Worm (Caenorhabditis elegans) whole organism, mixed stage, embryonic: ENCODE measurements around the gene B0244.5.

ENCODE experiments used
- M03D4.4 ChIP-seq: sonication (generic microtip); optimal IDR thresholded peaks from 2 replicates; lab custom pipeline; 2017; ENCODE audit warnings: mild to moderate bottlenecking, missing genetic modification characterization, missing compliant biosample characterization
- blmp-1 ChIP-seq: fragments of 150-350 bp; optimal IDR thresholded peaks from 2 replicates; lab custom pipeline; 2014; ENCODE audit warnings: missing biosample characterization, missing genetic modification characterization
- ceh-43 ChIP-seq: fragments of 200-800 bp; sonication (Bioruptor generic); optimal IDR thresholded peaks from 2 replicates; lab custom pipeline; 2018; ENCODE audit warnings: mild to moderate bottlenecking, missing genetic modification characterization, moderate library complexity, missing compliant biosample characterization
- ceh-83 ChIP-seq: fragments of 200-800 bp; sonication (Bioruptor generic); optimal IDR thresholded peaks from 2 replicates; lab custom pipeline; 2018; ENCODE audit warnings: mild to moderate bottlenecking, missing genetic modification characterization, missing compliant biosample characterization
- ces-1 ChIP-seq: fragments of 150-350 bp; optimal IDR thresholded peaks from 2 replicates; lab custom pipeline; 2014; ENCODE audit warnings: missing biosample characterization, missing genetic modification reagents, missing genetic modification characterization
- cnd-1 ChIP-seq: fragments of 200-800 bp; sonication (Bioruptor generic); optimal IDR thresholded peaks from 2 replicates; lab custom pipeline; 2018; ENCODE audit warnings: mild to moderate bottlenecking, missing genetic modification characterization, missing compliant biosample characterization
- drap-1 ChIP-seq: fragments of 200-800 bp; sonication (Bioruptor generic); optimal IDR thresholded peaks from 3 replicates; lab custom pipeline; 2018; ENCODE audit warnings: mild to moderate bottlenecking, missing genetic modification characterization, missing compliant biosample characterization
- elt-1 ChIP-seq: sonication (generic microtip); optimal IDR thresholded peaks from 2 replicates; lab custom pipeline; 2017; ENCODE audit warnings: missing genetic modification characterization, mild to moderate bottlenecking, missing compliant biosample characterization, antibody characterized with exemption, moderate library complexity, borderline replicate concordance; ENCODE audit not compliant: insufficient read depth
- elt-3 ChIP-seq: fragments of 150-350 bp; optimal IDR thresholded peaks from 2 replicates; lab custom pipeline; 2014; ENCODE audit warnings: missing biosample characterization, missing genetic modification characterization
- flh-1 ChIP-seq: fragments of 200-800 bp; sonication (Bioruptor generic); optimal IDR thresholded peaks from 2 replicates; lab custom pipeline; 2018; ENCODE audit warnings: mild to moderate bottlenecking, missing genetic modification characterization, moderate library complexity, missing compliant biosample characterization
- ham-2 ChIP-seq: fragments of 200-800 bp; sonication (Bioruptor generic); optimal IDR thresholded peaks from 2 replicates; lab custom pipeline; 2018; ENCODE audit warnings: mild to moderate bottlenecking, missing genetic modification characterization, missing compliant biosample characterization
- hlh-1 ChIP-seq: fragments of 150-350 bp; optimal IDR thresholded peaks from 2 replicates; lab custom pipeline; 2014; ENCODE audit warnings: missing biosample characterization, missing genetic modification reagents, missing genetic modification characterization
- lin-13 ChIP-seq: fragments of 150-350 bp; optimal IDR thresholded peaks from 2 replicates; lab custom pipeline; 2014; ENCODE audit warnings: missing biosample characterization, missing genetic modification characterization
- lin-32 ChIP-seq: fragments of 200-800 bp; sonication (Bioruptor generic); optimal IDR thresholded peaks from 2 replicates; lab custom pipeline; 2018; ENCODE audit warnings: mild to moderate bottlenecking, missing genetic modification characterization, missing compliant biosample characterization
- mab-5 ChIP-seq: fragments of 150-350 bp; optimal IDR thresholded peaks from 2 replicates; lab custom pipeline; 2014; ENCODE audit warnings: missing biosample characterization, missing genetic modification characterization
- mep-1 ChIP-seq: fragments of 150-350 bp; optimal IDR thresholded peaks from 2 replicates; lab custom pipeline; 2017; ENCODE audit warnings: missing biosample characterization, missing genetic modification reagents, missing genetic modification characterization, inconsistent platforms
- mls-2 ChIP-seq: sonication (generic microtip); optimal IDR thresholded peaks from 2 replicates; lab custom pipeline; 2016; ENCODE audit warnings: mild to moderate bottlenecking, missing genetic modification characterization, moderate library complexity, missing compliant biosample characterization
- nhr-2 ChIP-seq: fragments of 150-350 bp; optimal IDR thresholded peaks from 2 replicates; lab custom pipeline; 2014; ENCODE audit warnings: missing biosample characterization, missing genetic modification characterization
- nhr-237 ChIP-seq: fragments of 150-350 bp; optimal IDR thresholded peaks from 2 replicates; lab custom pipeline; 2014; ENCODE audit warnings: missing biosample characterization, missing genetic modification characterization
- nhr-28 ChIP-seq: fragments of 150-350 bp; optimal IDR thresholded peaks from 2 replicates; lab custom pipeline; 2014; ENCODE audit warnings: missing biosample characterization, missing genetic modification characterization
- nhr-76 ChIP-seq: sonication (generic microtip); optimal IDR thresholded peaks from 2 replicates; lab custom pipeline; 2017; ENCODE audit warnings: missing biosample characterization, missing genetic modification characterization
- pha-4 ChIP-seq: fragments of 150-350 bp; optimal IDR thresholded peaks from 2 replicates; lab custom pipeline; 2018; ENCODE audit warnings: missing biosample characterization, missing genetic modification reagents, missing genetic modification characterization
- sem-2 ChIP-seq: fragments of 200-800 bp; sonication (Bioruptor generic); optimal IDR thresholded peaks from 2 replicates; lab custom pipeline; 2018; ENCODE audit warnings: mild to moderate bottlenecking, missing genetic modification characterization, missing compliant biosample characterization
- snpc-4 ChIP-seq: fragments of 150-350 bp; optimal IDR thresholded peaks from 2 replicates; lab custom pipeline; 2014; ENCODE audit warnings: missing biosample characterization, missing genetic modification characterization
- sptf-1 ChIP-seq: sonication (generic microtip); optimal IDR thresholded peaks from 2 replicates; lab custom pipeline; 2017; ENCODE audit warnings: mild to moderate bottlenecking, missing genetic modification characterization, moderate library complexity, missing compliant biosample characterization
- tbx-8 ChIP-seq: fragments of 200-800 bp; sonication (Bioruptor generic); optimal IDR thresholded peaks from 2 replicates; lab custom pipeline; 2018; ENCODE audit warnings: mild to moderate bottlenecking, missing genetic modification characterization, moderate library complexity, missing compliant biosample characterization
- unc-120 ChIP-seq: sonication (generic microtip); optimal IDR thresholded peaks from 2 replicates; lab custom pipeline; 2017; ENCODE audit warnings: missing genetic modification characterization, missing compliant biosample characterization; ENCODE audit not compliant: poor library complexity, severe bottlenecking
- unc-39 ChIP-seq: fragments of 150-350 bp; optimal IDR thresholded peaks from 2 replicates; lab custom pipeline; 2014; ENCODE audit warnings: missing biosample characterization, missing genetic modification characterization
- zip-8 ChIP-seq: fragments of 150-350 bp; optimal IDR thresholded peaks from 2 replicates; lab custom pipeline; 2014; ENCODE audit warnings: missing biosample characterization, missing genetic modification characterization
- ztf-11 ChIP-seq: fragments of 150-350 bp; optimal IDR thresholded peaks from 2 replicates; lab custom pipeline; 2014; ENCODE audit warnings: missing biosample characterization, missing genetic modification characterization

Gene B0244.5

DNA sequence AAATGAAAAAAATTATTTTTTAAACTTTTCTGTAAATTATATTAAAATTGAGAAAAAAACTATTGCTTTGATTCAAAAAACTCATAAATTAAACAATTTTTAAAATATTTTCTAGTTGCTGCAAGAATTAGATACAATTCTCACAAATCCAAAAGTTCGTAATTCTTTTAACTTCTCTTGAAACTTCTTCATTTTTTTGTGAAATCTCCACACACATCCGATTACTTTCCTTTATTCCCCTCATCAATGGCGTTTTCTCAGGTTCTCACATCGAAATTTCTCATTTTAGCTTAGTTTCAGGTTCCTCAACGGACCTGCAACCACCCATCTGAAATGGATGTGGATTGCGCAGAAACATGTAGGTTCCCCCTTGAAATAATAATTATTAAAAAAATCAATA is 22.1 kb upstream of the B0244.5 start, which contains the start of gene wrm-1:
TSS of gene wrm-1 (plus strand) at position 301 of the 400 bp plus-strand sequence.
- TF ChIP-seq sem-2 (GFP tag; lab: Kevin White, UChicago) = no peak

DNA sequence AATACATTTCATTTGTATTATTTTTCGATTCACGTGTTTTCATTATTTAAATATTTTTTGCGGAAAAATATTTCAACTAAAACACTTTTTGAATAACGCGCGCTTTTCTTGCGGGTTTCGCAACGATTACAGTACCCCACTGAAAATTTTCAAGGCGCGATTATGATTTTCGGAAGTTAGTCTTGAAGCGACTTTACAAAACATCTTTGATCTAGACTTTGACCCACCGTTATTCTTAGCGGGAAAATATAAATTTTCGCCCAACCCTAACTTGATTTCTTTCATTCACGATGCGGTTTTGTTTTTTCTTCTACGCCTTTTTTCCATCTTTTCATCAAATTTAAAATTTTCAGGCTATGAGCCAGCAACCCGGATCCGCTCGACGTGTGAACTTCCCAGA is 16.9 kb upstream of the B0244.5 start, which contains the start of gene egg-1:
TSS of gene egg-1 (plus strand) at position 354 of the 400 bp plus-strand sequence.
- TF ChIP-seq tbx-8 = no peak
- TF ChIP-seq sptf-1 = no peak
- TF ChIP-seq snpc-4 (tag; lab: Kevin White, UChicago) = no peak
- TF ChIP-seq nhr-76 (tag; lab: Kevin White, UChicago) = no peak
- no peak for TF ChIP-seq unc-39 (tag; lab: Kevin White, UChicago)
- TF ChIP-seq mep-1 = no peak
- TF ChIP-seq elt-3 (tag; lab: Kevin White, UChicago) = no peak
- no peak for TF ChIP-seq nhr-2 (tag; lab: Kevin White, UChicago)
- no peak for TF ChIP-seq lin-32 (GFP tag; lab: Kevin White, UChicago)
- no peak for TF ChIP-seq elt-1
- no peak for TF ChIP-seq drap-1 (GFP tag; lab: Kevin White, UChicago)
- TF ChIP-seq ceh-43 = no peak
- TF ChIP-seq pha-4 (tag; lab: Kevin White, UChicago) = no peak
- TF ChIP-seq nhr-237 (tag; lab: Kevin White, UChicago) = no peak
- TF ChIP-seq mls-2 (tag; lab: Kevin White, UChicago) = no peak

DNA sequence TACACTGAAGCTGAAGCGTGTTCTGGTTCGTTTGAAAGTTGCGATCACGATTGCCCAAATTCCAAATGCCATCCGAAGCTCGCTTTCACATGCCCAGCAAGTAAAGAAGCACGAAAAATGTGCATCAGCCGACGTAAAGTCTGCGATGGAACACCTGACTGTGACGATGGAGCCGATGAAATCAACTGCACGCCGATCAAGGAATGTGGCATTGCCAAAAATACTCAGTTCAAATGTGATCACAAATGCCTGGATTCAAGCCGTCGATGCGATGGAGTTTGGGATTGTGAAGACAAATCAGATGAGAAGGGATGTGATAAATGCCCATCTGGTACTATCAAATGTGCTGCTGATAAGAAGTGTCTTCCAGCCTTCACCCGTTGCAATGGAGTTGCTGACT is 15.3 kb upstream of the B0244.5 start:
- TF ChIP-seq ham-2 (GFP tag; lab: Kevin White, UChicago) (no peak), unc-39 (tag; lab: Kevin White, UChicago) (no peak), ceh-43 (no peak), M03D4.4 (tag; lab: Kevin White, UChicago) (no peak), snpc-4 (tag; lab: Kevin White, UChicago) (no peak), hlh-1 (tag; lab: Kevin White, UChicago) (no peak), nhr-76 (tag; lab: Kevin White, UChicago) (no peak), mab-5 (tag; lab: Kevin White, UChicago) (no peak), nhr-237 (tag; lab: Kevin White, UChicago) (no peak), elt-1 (no peak), sem-2 (GFP tag; lab: Kevin White, UChicago) (no peak), nhr-28 (tag; lab: Kevin White, UChicago) (no peak), lin-13 (tag; lab: Kevin White, UChicago) (no peak), ceh-83 (no peak)

DNA sequence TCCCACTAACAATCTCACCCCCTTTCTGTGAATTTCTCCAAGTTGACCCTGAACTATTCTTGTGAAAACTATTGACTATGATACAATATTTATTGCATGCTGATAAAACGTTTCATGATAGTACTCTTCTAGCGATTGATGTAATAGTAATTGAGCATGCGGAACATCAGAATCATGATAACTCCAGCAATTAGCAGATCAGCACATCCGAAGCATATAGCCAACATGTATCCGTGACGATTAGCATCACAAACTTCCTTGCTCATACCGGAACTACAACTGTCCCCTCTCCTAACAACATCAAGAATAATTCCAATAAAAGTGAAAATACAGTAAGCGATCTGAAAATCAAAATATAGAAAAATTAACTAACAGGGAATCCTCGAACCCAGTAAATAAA is 14.6 kb upstream of the B0244.5 start:
- TF ChIP-seq unc-120 (no peak), M03D4.4 (tag; lab: Kevin White, UChicago) (no peak), mab-5 (tag; lab: Kevin White, UChicago) (no peak), lin-32 (GFP tag; lab: Kevin White, UChicago) (no peak), zip-8 (tag; lab: Kevin White, UChicago) (no peak), blmp-1 (tag; lab: Kevin White, UChicago) (no peak), lin-13 (tag; lab: Kevin White, UChicago) (no peak)

DNA sequence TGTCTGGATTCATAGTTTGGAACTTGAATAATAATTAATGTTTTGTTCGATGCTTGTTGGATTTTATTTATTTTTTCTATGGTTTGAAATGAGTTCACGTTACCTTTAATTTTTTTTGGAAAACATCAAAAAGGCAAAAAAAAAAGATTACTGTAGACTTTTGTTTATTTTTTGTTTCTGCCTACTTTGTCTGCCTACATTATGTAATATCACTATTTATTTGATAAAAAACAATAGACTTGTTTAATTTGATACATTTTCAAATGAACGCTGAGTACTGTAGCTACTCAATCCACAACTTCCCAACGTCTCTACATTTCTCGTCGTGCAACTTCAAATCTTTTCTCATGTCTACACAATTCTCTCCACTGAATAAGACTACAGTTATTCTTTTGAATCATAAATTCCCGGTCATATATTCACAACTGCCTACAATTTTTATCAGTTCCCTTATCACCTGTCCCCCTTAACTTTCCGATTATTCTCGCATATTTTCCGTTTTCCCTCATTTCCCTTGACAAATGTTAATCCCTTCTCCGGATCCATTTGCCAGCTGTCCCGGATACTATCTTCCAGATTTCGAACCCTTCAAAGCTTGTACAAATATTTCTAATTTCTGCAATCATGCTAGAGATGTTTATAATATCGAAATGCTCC is 13.6 kb upstream of the B0244.5 start, which contains the start of the genes B0244.9 and B0244.7:
TSS of gene B0244.9 (minus strand) at position 51 of the 657 bp plus-strand sequence.
TSS of gene B0244.7 (plus strand) at position 522 of the 657 bp plus-strand sequence.
- TF ChIP-seq ces-1 (GFP tag; lab: Kevin White, UChicago) (no peak), unc-120 (no peak), elt-3 (tag; lab: Kevin White, UChicago) (no peak), drap-1 (GFP tag; lab: Kevin White, UChicago) (no peak), zip-8 (tag; lab: Kevin White, UChicago) (no peak), mab-5 (tag; lab: Kevin White, UChicago) (no peak)

DNA sequence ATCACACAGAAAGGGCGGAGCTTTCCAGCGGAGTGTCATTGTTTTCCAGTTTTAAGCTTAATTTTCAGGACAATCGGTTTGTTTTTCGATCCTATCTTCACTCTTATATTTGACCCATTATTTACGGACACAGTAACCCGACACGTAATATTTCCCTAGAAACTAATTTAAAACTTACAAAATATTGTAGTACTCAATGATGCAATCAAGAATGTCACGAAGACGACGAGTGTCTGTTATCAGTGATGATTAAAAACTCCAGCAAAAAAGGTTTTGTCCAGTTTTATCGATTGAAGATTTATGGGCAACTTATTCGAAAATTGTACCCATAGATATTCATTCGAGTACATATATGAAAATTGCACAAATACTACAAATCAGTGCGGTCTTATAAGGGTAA is 11.8 kb upstream of the B0244.5 start, which contains the start of gene B0244.17:
TSS of gene B0244.17 (plus strand) at position 301 of the 400 bp plus-strand sequence.
- TF ChIP-seq unc-120 (no peak), tbx-8 (no peak), sem-2 (GFP tag; lab: Kevin White, UChicago) (no peak), zip-8 (tag; lab: Kevin White, UChicago) (no peak), ceh-43 (no peak), lin-13 (tag; lab: Kevin White, UChicago) (no peak), blmp-1 (tag; lab: Kevin White, UChicago) (no peak), hlh-1 (tag; lab: Kevin White, UChicago) (no peak), nhr-237 (tag; lab: Kevin White, UChicago) (no peak), nhr-76 (tag; lab: Kevin White, UChicago) (no peak), flh-1 (no peak), ces-1 (GFP tag; lab: Kevin White, UChicago) (no peak), elt-3 (tag; lab: Kevin White, UChicago) (no peak), cnd-1 (tag; lab: Kevin White, UChicago) (no peak), ztf-11 (tag; lab: Kevin White, UChicago) (no peak), snpc-4 (tag; lab: Kevin White, UChicago) (no peak), elt-1 (no peak)
